Fruit fly (Drosophila melanogaster) whole organism, embryonic: Measurements from ENCODE around the gene Ubc7.

ENCODE experiments used
- CG10274 ChIP-seq: fragments of 200-800 bp; sonication (Bioruptor generic); optimal IDR thresholded peaks from 3 replicates; lab custom pipeline; 2017; ENCODE audit warnings: missing biosample characterization, mild to moderate bottlenecking, missing genetic modification characterization
- CG12104 ChIP-seq: fragments of 200-800 bp; sonication (Bioruptor generic); optimal IDR thresholded peaks from 3 replicates; lab custom pipeline; 2016; ENCODE audit warnings: missing biosample characterization, missing genetic modification characterization
- CG12236 ChIP-seq: fragments of 200-800 bp; sonication (Bioruptor generic); optimal IDR thresholded peaks from 2 replicates; lab custom pipeline; 2016; ENCODE audit warnings: missing biosample characterization, missing genetic modification characterization
- CG12299 ChIP-seq: fragments of 200-800 bp; sonication (Bioruptor generic); optimal IDR thresholded peaks from 2 replicates; lab custom pipeline; 2018; ENCODE audit warnings: missing biosample characterization, mild to moderate bottlenecking, missing genetic modification characterization
- CG12391 ChIP-seq: fragments of 200-800 bp; sonication (Bioruptor generic); optimal IDR thresholded peaks from 3 replicates; lab custom pipeline; 2018; ENCODE audit warnings: missing biosample characterization, mild to moderate bottlenecking, missing genetic modification characterization, moderate library complexity
- CG12659 ChIP-seq: fragments of 200-800 bp; sonication (Bioruptor generic); optimal IDR thresholded peaks from 3 replicates; lab custom pipeline; 2017; ENCODE audit warnings: mild to moderate bottlenecking, missing biosample characterization, missing genetic modification reagents, missing genetic modification characterization
- CG12942 ChIP-seq: fragments of 200-800 bp; sonication (Bioruptor generic); optimal IDR thresholded peaks from 3 replicates; lab custom pipeline; 2016; ENCODE audit warnings: missing biosample characterization, missing genetic modification characterization
- CG14667 ChIP-seq: fragments of 200-800 bp; sonication (Bioruptor generic); IDR thresholded peaks from 2 replicates; pipeline ENCODE4 v1.3.6; 2022; ENCODE audit warnings: missing biosample characterization, missing genetic modification characterization
- CG15011 ChIP-seq: fragments of 200-800 bp; sonication (Bioruptor generic); optimal IDR thresholded peaks from 3 replicates; lab custom pipeline; 2018; ENCODE audit warnings: missing biosample characterization, mild to moderate bottlenecking, missing genetic modification characterization
- CG15073 ChIP-seq: fragments of 200-800 bp; sonication (Bioruptor generic); optimal IDR thresholded peaks from 2 replicates; lab custom pipeline; 2016; ENCODE audit warnings: missing biosample characterization, missing genetic modification characterization
- CG15479 ChIP-seq: fragments of 200-800 bp; sonication (Bioruptor generic); optimal IDR thresholded peaks from 3 replicates; lab custom pipeline; 2019; ENCODE audit warnings: missing biosample characterization, mild to moderate bottlenecking, missing genetic modification characterization, moderate library complexity
- CG18011 ChIP-seq: fragments of 200-800 bp; sonication (Bioruptor generic); optimal IDR thresholded peaks from 2 replicates; lab custom pipeline; 2017; ENCODE audit warnings: missing biosample characterization, missing genetic modification characterization, mild to moderate bottlenecking, moderate library complexity, missing genotype
- CG2875 ChIP-seq: fragments of 200-800 bp; sonication (Bioruptor generic); optimal IDR thresholded peaks from 2 replicates; lab custom pipeline; 2017; ENCODE audit warnings: missing biosample characterization, mild to moderate bottlenecking, missing genetic modification characterization, missing genetic modification reagents
- CG31224 ChIP-seq: fragments of 200-800 bp; sonication (Bioruptor generic); IDR thresholded peaks from 2 replicates; pipeline ENCODE4 v1.3.6; 2022; ENCODE audit warnings: missing biosample characterization, missing genetic modification characterization
- CG33557 ChIP-seq: fragments of 200-800 bp; sonication (Bioruptor generic); optimal IDR thresholded peaks from 2 replicates; lab custom pipeline; 2019; ENCODE audit warnings: missing biosample characterization, mild to moderate bottlenecking, missing genetic modification characterization, moderate library complexity
- CG34376 ChIP-seq: fragments of 200-800 bp; sonication (Bioruptor generic); optimal IDR thresholded peaks from 2 replicates; lab custom pipeline; 2018; ENCODE audit warnings: missing biosample characterization, mild to moderate bottlenecking, missing genetic modification characterization
- CG4617 ChIP-seq: fragments of 200-800 bp; sonication (Bioruptor generic); optimal IDR thresholded peaks from 3 replicates; lab custom pipeline; 2016; ENCODE audit warnings: missing biosample characterization, missing genetic modification characterization, borderline replicate concordance
- CG6654 ChIP-seq: fragments of 200-800 bp; sonication (Bioruptor generic); optimal IDR thresholded peaks from 2 replicates; lab custom pipeline; 2017; ENCODE audit warnings: missing biosample characterization, mild to moderate bottlenecking, missing genetic modification characterization
- CG8089 ChIP-seq: fragments of 200-800 bp; sonication (Bioruptor generic); optimal IDR thresholded peaks from 3 replicates; lab custom pipeline; 2016; ENCODE audit warnings: missing biosample characterization, missing genetic modification characterization
- CG8290 ChIP-seq, 3 experiments: fragments of 200-800 bp; sonication (Bioruptor generic); optimal IDR thresholded peaks; 2 replicates each; lab custom pipeline; 2016 to 2019; ENCODE audit warnings: missing biosample characterization in 3 of 3, missing genetic modification characterization in 3 of 3, mild to moderate bottlenecking in 2 of 3, moderate library complexity in 1 of 3
- CG8765 ChIP-seq: fragments of 200-800 bp; sonication (Bioruptor generic); IDR thresholded peaks from 2 replicates; pipeline ENCODE4 v1.3.6; 2022; ENCODE audit warnings: missing biosample characterization, missing genetic modification characterization
- CkIIα-i1 ChIP-seq: fragments of 200-800 bp; sonication (Bioruptor generic); IDR thresholded peaks from 2 replicates; pipeline ENCODE4 v1.3.6; 2022; ENCODE audit warnings: missing biosample characterization, missing genetic modification characterization
- D19B ChIP-seq: fragments of 200-800 bp; sonication (Bioruptor generic); optimal IDR thresholded peaks from 2 replicates; lab custom pipeline; 2017; ENCODE audit warnings: missing biosample characterization, mild to moderate bottlenecking, missing genetic modification characterization
- E2f2 ChIP-seq: fragments of 200-800 bp; sonication (Bioruptor generic); IDR thresholded peaks from 2 replicates; pipeline ENCODE4 v1.3.6; 2022; ENCODE audit warnings: missing biosample characterization, missing genetic modification characterization
- Ets97D ChIP-seq: fragments of 200-800 bp; sonication (Bioruptor generic); optimal IDR thresholded peaks from 3 replicates; lab custom pipeline; 2016; ENCODE audit warnings: missing biosample characterization, missing genetic modification characterization
- HHEX ChIP-seq: fragments of 200-800 bp; sonication (Bioruptor generic); optimal IDR thresholded peaks from 3 replicates; lab custom pipeline; 2017; ENCODE audit warnings: missing biosample characterization, mild to moderate bottlenecking, missing genetic modification characterization, missing genetic modification reagents
- Jarid2 ChIP-seq: fragments of 200-800 bp; sonication (Bioruptor generic); optimal IDR thresholded peaks from 3 replicates; lab custom pipeline; 2017; ENCODE audit warnings: mild to moderate bottlenecking, missing biosample characterization, missing genetic modification reagents, missing genetic modification characterization
- ap ChIP-seq: fragments of 200-800 bp; sonication (Bioruptor generic); IDR thresholded peaks from 2 replicates; pipeline ENCODE4 v1.3.6; 2022; ENCODE audit warnings: missing biosample characterization, missing genetic modification characterization
- cad ChIP-seq: fragments of >200 bp; optimal IDR thresholded peaks from 2 replicates; lab custom pipeline; 2017; ENCODE audit warnings: missing biosample characterization, missing genetic modification characterization
- fd96Cb ChIP-seq: fragments of 200-800 bp; sonication (Bioruptor generic); optimal IDR thresholded peaks from 2 replicates; lab custom pipeline; 2018; ENCODE audit warnings: missing biosample characterization, mild to moderate bottlenecking, missing genetic modification characterization, moderate library complexity
- gem ChIP-seq: fragments of 200-800 bp; sonication (Bioruptor generic); optimal IDR thresholded peaks from 2 replicates; lab custom pipeline; 2019; ENCODE audit warnings: missing biosample characterization, mild to moderate bottlenecking, missing genetic modification characterization, moderate library complexity
- her ChIP-seq: fragments of 200-800 bp; sonication (Bioruptor generic); optimal IDR thresholded peaks from 2 replicates; lab custom pipeline; 2016; ENCODE audit warnings: missing biosample characterization, missing genetic modification characterization
- hth ChIP-seq: fragments of >200 bp; optimal IDR thresholded peaks from 2 replicates; lab custom pipeline; 2017; ENCODE audit warnings: inconsistent platforms
- inv ChIP-seq: fragments of 200-800 bp; sonication (Bioruptor generic); IDR thresholded peaks from 2 replicates; pipeline ENCODE4 v1.3.6; 2022; ENCODE audit warnings: missing biosample characterization, missing genetic modification characterization; ENCODE audit not compliant: partially characterized antibody
- kay ChIP-seq: fragments of 200-800 bp; sonication (Bioruptor generic); optimal IDR thresholded peaks from 2 replicates; lab custom pipeline; 2016; ENCODE audit warnings: missing biosample characterization, missing genetic modification characterization
- lab ChIP-seq: fragments of 200-800 bp; sonication (Bioruptor generic); optimal IDR thresholded peaks from 3 replicates; lab custom pipeline; 2017; ENCODE audit warnings: missing biosample characterization, missing genetic modification characterization, mild to moderate bottlenecking, moderate library complexity, missing genetic modification reagents
- pita ChIP-seq: fragments of 200-800 bp; sonication (Bioruptor generic); optimal IDR thresholded peaks from 2 replicates; lab custom pipeline; 2017; ENCODE audit warnings: missing biosample characterization, mild to moderate bottlenecking, missing genetic modification characterization
- sd ChIP-seq: fragments of 200-800 bp; sonication (Bioruptor generic); optimal IDR thresholded peaks from 3 replicates; lab custom pipeline; 2018; ENCODE audit warnings: missing biosample characterization, mild to moderate bottlenecking, missing genetic modification characterization, moderate library complexity
- sens ChIP-seq: fragments of 200-800 bp; sonication (Bioruptor generic); peaks from one replicate; lab custom pipeline; 2016; ENCODE audit warnings: missing biosample characterization, missing genetic modification characterization
- seq ChIP-seq: fragments of 200-800 bp; sonication (Bioruptor generic); IDR thresholded peaks from 2 replicates; pipeline ENCODE4 v1.3.6; 2022; ENCODE audit warnings: missing biosample characterization, missing genetic modification characterization
- sima ChIP-seq: fragments of 200-800 bp; sonication (Bioruptor generic); optimal IDR thresholded peaks from 2 replicates; lab custom pipeline; 2016; ENCODE audit warnings: missing biosample characterization, missing genetic modification characterization
- slou ChIP-seq: fragments of 200-800 bp; sonication (Bioruptor generic); optimal IDR thresholded peaks from 3 replicates; lab custom pipeline; 2016; ENCODE audit warnings: missing biosample characterization, missing genetic modification characterization
- slp2 ChIP-seq: fragments of 200-800 bp; sonication (Bioruptor generic); optimal IDR thresholded peaks from 2 replicates; lab custom pipeline; 2016; ENCODE audit warnings: missing biosample characterization, missing genetic modification characterization
- so ChIP-seq: fragments of 200-800 bp; sonication (Bioruptor generic); IDR thresholded peaks from 3 replicates; pipeline ENCODE4 v1.3.6; 2022; ENCODE audit warnings: missing biosample characterization, missing genetic modification characterization
- sug ChIP-seq: fragments of 200-800 bp; optimal IDR thresholded peaks from 2 replicates; lab custom pipeline; 2019; ENCODE audit warnings: missing biosample characterization, mild to moderate bottlenecking, missing genetic modification characterization, moderate library complexity
- tap ChIP-seq: fragments of 200-800 bp; optimal IDR thresholded peaks from 3 replicates; lab custom pipeline; 2019; ENCODE audit warnings: missing biosample characterization, mild to moderate bottlenecking, missing genetic modification characterization, moderate library complexity
- tup ChIP-seq: fragments of 200-800 bp; sonication (Bioruptor generic); optimal IDR thresholded peaks from 2 replicates; lab custom pipeline; 2016; ENCODE audit warnings: missing biosample characterization, mild to moderate bottlenecking, missing genetic modification characterization, moderate library complexity
- unc-4 ChIP-seq: fragments of 200-800 bp; sonication (Bioruptor generic); IDR thresholded peaks from 2 replicates; pipeline ENCODE4 v1.3.6; 2022; ENCODE audit warnings: missing biosample characterization, missing genetic modification characterization; ENCODE audit not compliant: partially characterized antibody
- zfh1 ChIP-seq: fragments of 200-800 bp; sonication (Bioruptor generic); IDR thresholded peaks from 3 replicates; pipeline ENCODE4 v1.3.6; 2022; ENCODE audit warnings: missing biosample characterization, missing genetic modification characterization
- zfh2 ChIP-seq: fragments of 200-800 bp; sonication (Bioruptor generic); optimal IDR thresholded peaks from 2 replicates; lab custom pipeline; 2016; ENCODE audit warnings: missing biosample characterization, missing genetic modification characterization

Ubc7 gene

dm6 chrX:16644535-16645131, 51.2 kb downstream of the Ubc7 start (continued):
- peak; percentile 3 for TF ChIP-seq Jarid2 (GFP tag; lab: Kevin White, UChicago)
- no peak for TF ChIP-seq CG12299 (tag; lab: Kevin White, UChicago)
- TF ChIP-seq CG8765 (GFP tag; lab: Robert Waterston, UW): 0 out of 2 replicates have a peak, but pooled peaks have one; percentile 11
- TF ChIP-seq CG4617 (GFP tag; lab: Kevin White, UChicago): no peak
- no peak for TF ChIP-seq CG18011 (GFP tag; lab: Kevin White, UChicago)
- TF ChIP-seq CG6654 (GFP tag; lab: Kevin White, UChicago): no peak
- no peak for TF ChIP-seq fd96Cb (tag; lab: Kevin White, UChicago)
- no peak for TF ChIP-seq zfh2 (GFP tag; lab: Kevin White, UChicago)
- peak; percentile 84 for TF ChIP-seq sens
- no peak for TF ChIP-seq CG15073 (GFP tag; lab: Kevin White, UChicago)
- peak; percentile 66 for TF ChIP-seq CG33557 (GFP tag; lab: Kevin White, UChicago)
- no peak for TF ChIP-seq CG31224
- peak; percentile 14 for TF ChIP-seq HHEX
- no peak for TF ChIP-seq CG12659 (GFP tag; lab: Kevin White, UChicago)
- TF ChIP-seq CG12104: no peak
- peak; percentile 4 for TF ChIP-seq CG8290 (GFP tag; optimal IDR thresholded peaks at IDR 0.05; lab: Kevin White, UChicago)
- TF ChIP-seq CG8290 (tag; optimal IDR thresholded peaks at IDR 0.05; lab: Kevin White, UChicago): peak; percentile 66 to 73
- TF ChIP-seq CG12236: peak; percentile 59
- TF ChIP-seq sug (tag; lab: Kevin White, UChicago): peak; percentile 28
- peak; percentile 28 for TF ChIP-seq tap (tag; lab: Kevin White, UChicago)
- peak; percentile 55 for TF ChIP-seq lab (GFP tag; lab: Kevin White, UChicago)
- no peak for TF ChIP-seq Ets97D (GFP tag; lab: Kevin White, UChicago)
- TF ChIP-seq CG14667: no peak
- TF ChIP-seq slp2 (GFP tag; lab: Kevin White, UChicago): no peak
- no peak for TF ChIP-seq kay (GFP tag; lab: Kevin White, UChicago)
- no peak for TF ChIP-seq sima (GFP tag; lab: Kevin White, UChicago)
- TF ChIP-seq CG15479 (GFP tag; lab: Kevin White, UChicago): peak; percentile 52
- TF ChIP-seq CG15011 (GFP tag; lab: Kevin White, UChicago): peak; percentile 10
- TF ChIP-seq sd (tag; lab: Kevin White, UChicago): peak; percentile 36
- TF ChIP-seq her (GFP tag; lab: Kevin White, UChicago): no peak
- TF ChIP-seq hth (lab: Kevin White, UChicago): no peak
- no peak for TF ChIP-seq inv (GFP tag; lab: Robert Waterston, UW)
- peak; percentile 34; the same call in 1 of the 3 replicates for TF ChIP-seq zfh1 (GFP tag; lab: Robert Waterston, UW)
- TF ChIP-seq CG2875: peak; percentile 80
- TF ChIP-seq E2f2 (GFP tag; lab: Robert Waterston, UW): peak; percentile 29; the same call in 1 of the 2 replicates
- peak; percentile 90 for TF ChIP-seq cad
- TF ChIP-seq so (GFP tag; lab: Robert Waterston, UW): 0 out of 3 replicates have a peak, but pooled peaks have one; percentile 28
- TF ChIP-seq gem (tag; lab: Kevin White, UChicago): peak; percentile 60
- TF ChIP-seq CkIIα-i1 (GFP tag; lab: Robert Waterston, UW): no peak
- TF ChIP-seq D19B (GFP tag; lab: Kevin White, UChicago): no peak
- TF ChIP-seq unc-4 (GFP tag; lab: Robert Waterston, UW): no peak
- peak; percentile 14 for TF ChIP-seq CG12942 (GFP tag; lab: Kevin White, UChicago)
- TF ChIP-seq CG10274 (GFP tag; lab: Kevin White, UChicago): no peak
- no peak for TF ChIP-seq CG8089 (GFP tag; lab: Kevin White, UChicago)
- TF ChIP-seq pita (GFP tag; lab: Kevin White, UChicago): no peak
- peak; percentile 9; the same call in 1 of the 2 replicates for TF ChIP-seq seq (GFP tag; lab: Robert Waterston, UW)
- TF ChIP-seq tup: no peak
- TF ChIP-seq CG34376: peak; percentile 27
- no peak for TF ChIP-seq slou (GFP tag; lab: Kevin White, UChicago)
- TF ChIP-seq CG12391 (tag; lab: Kevin White, UChicago): peak; percentile 13
- TF ChIP-seq ap (GFP tag; lab: Robert Waterston, UW): no peak
